Worm (Caenorhabditis elegans) whole organism, early embryonic: Measurements from ENCODE around the gene aptf-3.

ENCODE experiments used
- B0310.2 ChIP-seq: sonication (generic microtip); optimal IDR thresholded peaks from 2 replicates; lab custom pipeline; 2016; ENCODE audit warnings: mild to moderate bottlenecking, missing genetic modification characterization, missing compliant biosample characterization
- ama-1 ChIP-seq: fragments of 150-350 bp; optimal IDR thresholded peaks from 2 replicates; lab custom pipeline; 2014
- flt-1 ChIP-seq: fragments of 200-800 bp; sonication (Bioruptor generic); IDR thresholded peaks from 2 replicates; pipeline ENCODE4 v1.3.6; 2022; ENCODE audit warnings: missing genetic modification characterization, missing compliant biosample characterization
- hmg-4 ChIP-seq: fragments of 200-800 bp; sonication (Bioruptor generic); optimal IDR thresholded peaks from 2 replicates; lab custom pipeline; 2018; ENCODE audit warnings: mild to moderate bottlenecking, missing genetic modification characterization, missing compliant biosample characterization
- scrt-1 ChIP-seq: fragments of 200-800 bp; sonication (Bioruptor generic); IDR thresholded peaks from 2 replicates; pipeline ENCODE4 v1.3.6; 2022; ENCODE audit warnings: missing genetic modification characterization, missing compliant biosample characterization
- tbx-11 ChIP-seq: fragments of 200-800 bp; sonication (Bioruptor generic); IDR thresholded peaks from 2 replicates; pipeline ENCODE4 v1.3.6; 2022; ENCODE audit warnings: missing genetic modification characterization, missing compliant biosample characterization
- tbx-37 ChIP-seq: fragments of 200-800 bp; sonication (Bioruptor generic); conservative IDR thresholded peaks from 2 replicates; pipeline ENCODE4 v1.3.6; 2022; ENCODE audit warnings: missing genetic modification reagents, missing genetic modification characterization, missing compliant biosample characterization

ce11 chrII:8588442-8588841 is 5.5 kb upstream of the aptf-3 start:
- TF ChIP-seq ama-1 (lab: Kevin White, UChicago) (no peak), flt-1 (GFP tag; lab: Robert Waterston, UW) (no peak), scrt-1 (GFP tag; lab: Robert Waterston, UW) (no peak), tbx-11 (no peak), B0310.2 (tag; lab: Kevin White, UChicago) (no peak), hmg-4 (GFP tag; lab: Kevin White, UChicago) (no peak), tbx-37 (GFP tag; lab: Robert Waterston, UW) (no peak)
